Fruit fly (Drosophila melanogaster): ENCODE results near the gene rod.

The rod gene

DNA sequence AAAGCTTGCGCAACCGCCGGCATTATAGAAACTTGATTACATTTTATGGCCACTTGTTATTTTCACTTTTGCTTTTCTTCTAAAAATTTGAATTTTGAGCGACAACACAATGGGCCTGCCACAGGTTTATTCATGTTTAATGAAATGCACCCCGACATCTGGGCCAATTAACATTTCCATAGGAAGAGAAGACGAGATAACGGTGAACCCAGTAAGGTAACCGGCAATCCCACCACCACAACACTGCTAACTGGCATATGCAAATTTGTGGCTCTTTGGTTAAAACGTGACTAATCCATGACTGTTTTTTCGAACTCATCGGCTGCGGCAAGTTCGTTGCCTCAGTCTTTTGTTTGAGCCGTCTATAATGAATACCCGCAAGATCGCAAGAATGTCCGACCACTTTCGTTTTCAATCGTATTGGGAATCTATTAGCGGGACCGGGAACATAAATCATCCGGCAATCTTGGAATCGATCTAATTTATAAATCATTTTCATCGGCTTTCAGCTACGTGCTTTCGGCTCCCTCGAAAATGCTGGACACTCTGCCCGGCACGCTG is 22.0 kb upstream of the rod start:
- TF ChIP-seq CG16779 (tag; optimal IDR thresholded peaks at IDR 0.05) (no peak), Eip75B (GFP tag; optimal IDR thresholded peaks at IDR 0.05) (no peak), Sox15 (GFP tag; optimal IDR thresholded peaks at IDR 0.05) (no peak), CG8632 (GFP tag; optimal IDR thresholded peaks at IDR 0.05) (no peak), spab (GFP tag; optimal IDR thresholded peaks at IDR 0.05) (no peak), Gug (GFP tag; IDR thresholded peaks at IDR 0.05) (no peak), CG11902 (GFP tag; optimal IDR thresholded peaks at IDR 0.05) (no peak), CG10669 (GFP tag; optimal IDR thresholded peaks at IDR 0.05) (no peak)

DNA sequence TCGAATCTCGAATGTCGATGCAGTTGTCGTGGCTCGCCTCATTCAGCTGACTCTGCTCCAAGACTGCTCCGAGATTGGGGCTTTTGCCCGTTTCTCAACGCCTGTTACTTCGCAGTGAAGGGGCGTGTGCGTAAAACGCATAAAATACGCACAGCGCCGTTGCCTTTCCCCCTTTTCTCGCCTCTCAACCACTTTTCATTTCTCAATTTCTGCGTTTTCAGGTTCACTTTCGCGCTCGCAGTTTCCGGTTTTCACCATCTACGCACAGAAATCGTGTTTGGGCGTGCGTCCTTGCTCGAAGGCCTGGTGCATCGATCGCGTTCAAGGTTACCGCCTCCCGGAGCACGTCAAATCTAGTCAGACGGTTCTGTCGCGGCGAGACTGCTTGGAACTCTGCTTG is 21.0 kb upstream of the rod start:
- no peak for TF ChIP-seq lz (GFP tag; optimal IDR thresholded peaks at IDR 0.05)
- TF ChIP-seq CG6276 (GFP tag; optimal IDR thresholded peaks at IDR 0.05), result no peak
- TF ChIP-seq Ets96B (tag; optimal IDR thresholded peaks at IDR 0.05), result no peak
- no peak for TF ChIP-seq CG6163 (GFP tag; IDR thresholded peaks at IDR 0.05)
- no peak for TF ChIP-seq salr (GFP tag; optimal IDR thresholded peaks at IDR 0.05)
- peak; percentile 68 for TF ChIP-seq Eip78C (GFP tag)
- TF ChIP-seq spab (GFP tag; optimal IDR thresholded peaks at IDR 0.05), result no peak
- TF ChIP-seq CG11902 (GFP tag; optimal IDR thresholded peaks at IDR 0.05), result no peak
- no peak for TF ChIP-seq fd59A (GFP tag; optimal IDR thresholded peaks at IDR 0.05)
- TF ChIP-seq CG11294 (GFP tag; IDR thresholded peaks at IDR 0.05), result no peak
- TF ChIP-seq esn (GFP tag; optimal IDR thresholded peaks at IDR 0.05), result no peak
- no peak for TF ChIP-seq CG9139 (GFP tag; optimal IDR thresholded peaks at IDR 0.05)
- no peak for TF ChIP-seq CG34406 (GFP tag; optimal IDR thresholded peaks at IDR 0.05)
- no peak for TF ChIP-seq CG10631 (GFP tag; optimal IDR thresholded peaks at IDR 0.05)
- TF ChIP-seq Blimp-1 (GFP tag; optimal IDR thresholded peaks at IDR 0.05), result peak; percentile 88
- no peak for TF ChIP-seq CG7368 (GFP tag; optimal IDR thresholded peaks at IDR 0.05)
- no peak for TF ChIP-seq Hr39 (GFP tag; optimal IDR thresholded peaks at IDR 0.05)
- TF ChIP-seq Hr4 (GFP tag; optimal IDR thresholded peaks at IDR 0.05), result no peak
- no peak for TF ChIP-seq Lpt (GFP tag; optimal IDR thresholded peaks at IDR 0.05)
- TF ChIP-seq Sox102F (GFP tag; optimal IDR thresholded peaks at IDR 0.05), result no peak
- no peak for TF ChIP-seq CG3919 (GFP tag; optimal IDR thresholded peaks at IDR 0.05)
- peak in 1 of 2 experiments; percentile 5 for TF ChIP-seq ss (GFP tag; optimal IDR thresholded peaks at IDR 0.05)
- no peak for TF ChIP-seq Sox14 (GFP tag; optimal IDR thresholded peaks at IDR 0.05)
- TF ChIP-seq CG6792 (GFP tag; optimal IDR thresholded peaks at IDR 0.05), result no peak
- peak; percentile 54 for TF ChIP-seq Eip75B (GFP tag; optimal IDR thresholded peaks at IDR 0.05)
- no peak for TF ChIP-seq eg (GFP tag; IDR thresholded peaks at IDR 0.05)
- peak; percentile 12 for TF ChIP-seq CG6854 (GFP tag; optimal IDR thresholded peaks at IDR 0.05)
- no peak for TF ChIP-seq CG8319 (GFP tag; optimal IDR thresholded peaks at IDR 0.05)
- TF ChIP-seq svp (GFP tag), result peak; percentile 18

DNA sequence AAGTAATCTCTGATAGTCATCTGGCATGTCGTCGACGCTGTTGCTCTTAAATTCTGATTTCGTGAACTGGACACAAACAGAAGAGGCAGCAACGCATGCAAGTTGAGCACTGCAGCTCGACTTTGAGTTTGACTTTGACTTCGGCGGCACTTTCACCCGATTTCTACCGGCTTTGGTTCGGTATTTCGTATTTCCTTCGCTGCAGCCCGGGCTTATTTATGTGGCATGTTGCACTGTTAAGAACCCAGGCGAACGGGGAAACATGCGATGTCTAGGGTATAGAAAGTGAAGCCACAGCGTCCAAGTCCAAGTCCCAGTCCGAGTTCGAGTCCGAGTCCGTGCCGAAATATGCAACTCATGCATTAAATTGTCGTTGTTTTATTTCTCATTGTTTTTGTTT is 16.6 kb upstream of the rod start:
- TF ChIP-seq Blimp-1 (GFP tag; optimal IDR thresholded peaks at IDR 0.05) (peak; percentile 58), Eip78C (GFP tag) (peak; percentile 37), CG8119 (GFP tag; IDR thresholded peaks at IDR 0.05) (no peak)

DNA sequence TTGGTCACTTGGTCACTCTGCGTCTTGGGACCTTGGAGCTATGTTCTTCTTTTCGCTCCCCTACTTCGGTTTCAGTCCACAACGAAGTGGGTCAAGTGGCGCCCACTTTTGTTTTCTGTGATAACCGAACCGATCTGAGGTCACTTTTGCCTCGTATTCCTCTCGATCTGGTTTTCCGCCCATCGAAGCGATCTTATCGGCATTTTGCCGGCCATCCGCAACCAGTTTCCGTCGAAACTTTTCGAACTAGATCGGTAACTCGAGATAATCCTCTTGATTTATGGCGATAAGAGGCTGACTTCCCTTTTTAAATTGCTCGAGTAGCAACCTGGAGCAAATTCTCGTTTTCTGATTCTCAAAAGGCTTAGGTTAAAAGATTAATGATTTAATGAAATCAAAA is 16.2 kb upstream of the rod start:
- TF ChIP-seq CG11294 (GFP tag; IDR thresholded peaks at IDR 0.05) (no peak), dac (GFP tag; optimal IDR thresholded peaks at IDR 0.05) (no peak), CG6854 (GFP tag; optimal IDR thresholded peaks at IDR 0.05) (no peak), Blimp-1 (GFP tag; optimal IDR thresholded peaks at IDR 0.05) (peak; percentile 18), CG4318 (GFP tag; optimal IDR thresholded peaks at IDR 0.05) (no peak), svp (GFP tag) (peak; percentile 53), Ets96B (tag; optimal IDR thresholded peaks at IDR 0.05) (no peak), salr (GFP tag; optimal IDR thresholded peaks at IDR 0.05) (no peak), CG6808 (GFP tag; optimal IDR thresholded peaks at IDR 0.05) (no peak)
